Worm (Caenorhabditis elegans): ENCODE results near the gene F35E12.6.

Gene F35E12.6

DNA sequence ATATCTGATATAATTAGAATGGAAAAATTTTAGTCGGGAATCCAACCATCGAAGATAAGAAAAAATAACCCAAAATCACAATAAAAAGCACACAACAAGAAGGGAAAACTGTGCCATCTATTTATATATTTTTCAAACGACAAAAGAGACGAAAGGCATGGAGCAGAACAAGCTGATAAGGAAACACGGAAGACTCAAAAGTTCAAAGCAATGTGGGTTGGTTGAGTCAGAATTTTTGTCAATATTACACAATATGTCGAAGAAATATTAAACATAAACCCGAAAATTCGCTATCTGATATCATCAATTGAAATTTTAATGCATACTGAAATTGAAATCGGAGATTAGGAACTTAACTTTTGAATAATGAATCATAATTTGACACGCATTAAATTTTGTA is 8.9 kb upstream of the F35E12.6 start, which contains the start of gene F35E12.9:
TSS of gene F35E12.9 (minus strand) at position 227 of the 400 bp plus-strand sequence.
- no peak for TF ChIP-seq unc-62 (GFP tag; optimal IDR thresholded peaks at IDR 0.05)

DNA sequence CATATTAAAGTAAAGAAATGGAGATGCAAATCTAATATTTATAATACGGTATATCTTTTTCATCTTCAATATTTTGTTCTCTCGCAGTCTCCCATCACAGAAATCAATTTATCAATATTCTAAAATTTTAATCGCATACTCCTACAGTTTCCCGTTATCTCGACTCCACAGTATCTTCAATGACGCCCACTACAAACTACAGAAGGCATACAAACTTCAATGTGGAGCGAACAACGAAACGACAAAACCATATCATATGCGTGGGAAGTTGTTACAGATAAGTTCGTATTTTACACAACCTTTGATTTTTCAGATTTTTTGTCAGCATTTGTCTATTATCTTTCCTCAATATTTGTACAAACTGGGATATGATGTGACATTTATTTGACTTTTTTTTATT is 3.9 kb upstream of the F35E12.6 start:
- TF ChIP-seq unc-62 (GFP tag; optimal IDR thresholded peaks at IDR 0.05): no peak

- TF ChIP-seq unc-62 (GFP tag; optimal IDR thresholded peaks at IDR 0.05): no peak
Measured at ce11 chrV:13738374-13738773, 2.3 kb upstream of the F35E12.6 start, which contains the start of gene irg-5. Gene irg-5, minus strand, starts transcription at chrV:13738474.

DNA sequence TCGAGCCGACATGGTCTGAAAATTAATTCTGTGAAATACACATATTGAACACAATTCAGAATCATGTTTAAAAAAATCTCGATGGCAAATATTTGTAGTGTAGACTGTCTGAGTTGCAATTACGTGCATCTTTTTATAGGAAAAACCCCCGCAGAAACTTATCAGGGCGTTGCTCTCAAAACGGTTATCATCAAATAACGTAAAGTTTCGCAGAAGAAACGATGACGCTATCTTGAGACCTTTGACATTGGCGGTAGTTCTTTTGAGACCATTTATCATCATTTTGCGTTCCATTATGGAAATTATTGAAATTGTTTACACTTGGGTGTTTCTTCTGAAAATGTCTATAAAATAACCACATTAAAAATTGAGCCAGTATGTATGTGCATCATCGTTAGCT is 5.3 kb downstream of the F35E12.6 start, which contains the start of gene dct-17:
TSS of gene dct-17 (minus strand) at position 23 of the 400 bp plus-strand sequence.
- TF ChIP-seq unc-62 (GFP tag; optimal IDR thresholded peaks at IDR 0.05): no peak

DNA sequence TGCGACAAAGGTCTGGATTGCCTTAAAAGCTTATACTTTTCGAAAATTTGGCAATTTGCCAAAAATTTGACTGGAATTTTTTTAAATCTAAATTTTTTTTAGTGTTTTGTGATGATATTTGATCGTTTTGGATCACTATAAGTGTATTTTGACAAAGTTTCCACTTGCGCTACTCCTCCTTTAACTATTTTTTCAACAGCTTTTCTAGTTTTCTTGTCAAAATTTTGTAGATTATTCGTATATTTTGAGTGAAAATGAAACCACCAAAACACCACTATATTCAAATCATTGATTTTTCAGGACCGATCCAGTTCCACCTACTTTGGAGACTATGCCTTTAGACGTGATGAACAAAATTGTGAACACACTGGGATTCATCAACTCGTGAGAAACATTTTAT is 10.5 kb downstream of the F35E12.6 start, which contains the start of gene fbxa-181:
TSS of gene fbxa-181 (plus strand) at position 301 of the 400 bp plus-strand sequence.
- no peak for TF ChIP-seq unc-62 (GFP tag; optimal IDR thresholded peaks at IDR 0.05)

DNA sequence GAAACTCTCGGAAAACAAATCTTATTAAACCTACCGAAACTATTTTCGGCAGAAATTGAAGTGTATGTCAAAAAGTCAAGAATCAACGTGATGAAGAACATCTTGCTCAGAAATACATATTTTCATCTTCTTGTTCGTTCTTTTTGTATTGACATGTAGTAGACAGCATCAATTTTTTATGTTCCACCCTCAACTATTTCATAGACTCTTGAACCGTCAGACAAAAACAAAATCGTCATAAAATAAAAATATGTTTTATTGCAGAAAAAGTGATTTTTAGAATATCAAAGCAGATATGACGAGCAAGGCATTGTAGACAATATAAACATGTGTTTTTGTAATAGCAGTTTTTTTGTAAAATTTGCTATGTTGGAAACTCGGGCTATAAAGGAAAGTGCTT is 11.3 kb downstream of the F35E12.6 start, which contains the start of gene F35E12.2:
TSS of gene F35E12.2 (minus strand) at position 101 of the 400 bp plus-strand sequence.
- TF ChIP-seq unc-62 (GFP tag; optimal IDR thresholded peaks at IDR 0.05): no peak

DNA sequence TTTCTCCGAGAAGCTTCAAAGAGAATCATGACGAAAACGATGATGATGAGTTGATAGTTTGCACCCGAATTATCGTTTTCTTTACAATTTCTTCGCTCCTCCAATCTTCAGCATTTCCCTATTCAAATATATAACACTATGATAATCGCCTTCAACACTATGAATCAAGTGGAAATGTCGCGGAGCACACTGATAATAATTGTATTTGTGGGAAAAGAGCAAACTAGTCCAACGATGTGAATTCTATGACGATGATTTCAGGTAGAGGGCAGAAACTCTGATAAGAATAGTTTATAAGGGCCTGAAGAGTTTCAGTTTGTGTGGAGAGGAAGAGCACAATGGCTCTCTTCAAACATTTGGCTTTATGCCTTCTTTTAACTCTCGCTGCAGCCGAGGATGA is 19.5 kb downstream of the F35E12.6 start, which contains the start of gene T01D3.6:
TSS of gene T01D3.6 (plus strand) at position 294 of the 400 bp plus-strand sequence.
- TF ChIP-seq unc-62 (GFP tag; optimal IDR thresholded peaks at IDR 0.05): no peak

DNA sequence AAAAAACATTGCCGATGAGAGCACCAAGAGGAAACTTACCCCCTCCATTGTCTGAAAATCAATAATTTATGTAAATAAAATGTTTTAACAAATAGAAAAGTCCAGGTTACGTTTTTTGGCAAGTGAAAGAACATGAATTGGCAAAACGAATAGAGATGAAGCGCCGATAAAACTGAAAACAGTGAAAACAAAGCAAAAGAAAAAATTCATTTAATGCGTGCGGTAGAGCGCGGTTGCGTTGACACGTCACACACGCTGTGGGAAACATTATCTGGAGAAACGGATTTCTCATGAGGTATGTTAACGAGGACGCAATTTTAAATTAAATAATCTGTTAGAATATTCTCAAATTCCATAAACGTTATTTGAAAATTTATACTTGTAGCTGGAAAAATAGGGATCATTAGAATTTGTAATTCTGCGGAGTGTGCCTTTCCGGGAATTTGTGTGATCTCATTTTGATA is 20.8 kb downstream of the F35E12.6 start, which contains the start of gene zipt-9:
TSS of gene zipt-9 (minus strand) at position 51 of the 464 bp plus-strand sequence.
- TF ChIP-seq unc-62 (GFP tag; optimal IDR thresholded peaks at IDR 0.05): no peak

- TF ChIP-seq unc-62 (GFP tag; optimal IDR thresholded peaks at IDR 0.05): no peak
Measured at ce11 chrV:13711060-13711459, 25.0 kb downstream of the F35E12.6 start, which contains the start of gene srx-96. Gene srx-96, plus strand, starts transcription at chrV:13711360.

ce11 chrV:13707295-13707694 is 28.8 kb downstream of the F35E12.6 start, which contains the start of gene hlh-34:
Gene hlh-34, minus strand, starts transcription at chrV:13707395.
- no peak for TF ChIP-seq unc-62 (GFP tag; optimal IDR thresholded peaks at IDR 0.05)

DNA sequence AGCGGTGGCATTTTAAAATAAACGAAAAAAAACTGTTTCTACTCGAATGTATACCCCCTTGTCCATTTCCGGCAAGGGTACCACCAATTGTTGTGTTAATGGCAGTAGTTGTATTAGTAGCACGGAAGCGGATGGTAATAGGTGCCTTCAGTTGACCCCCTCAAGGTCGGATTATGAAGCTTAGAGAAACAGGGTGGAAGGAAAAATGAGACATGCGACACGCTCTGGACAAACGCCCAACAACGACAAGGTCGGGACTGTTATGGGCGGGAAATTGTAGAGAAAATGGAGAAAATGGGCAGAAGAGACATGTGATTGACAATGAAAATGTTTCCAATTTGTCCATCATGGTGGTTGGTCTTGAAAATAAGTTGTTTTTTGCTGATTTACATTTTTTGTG is 32.1 kb downstream of the F35E12.6 start, which contains the start of gene T01D3.3:
TSS of gene T01D3.3 (plus strand) at position 312 of the 400 bp plus-strand sequence.
- no peak for TF ChIP-seq unc-62 (GFP tag; optimal IDR thresholded peaks at IDR 0.05)

DNA sequence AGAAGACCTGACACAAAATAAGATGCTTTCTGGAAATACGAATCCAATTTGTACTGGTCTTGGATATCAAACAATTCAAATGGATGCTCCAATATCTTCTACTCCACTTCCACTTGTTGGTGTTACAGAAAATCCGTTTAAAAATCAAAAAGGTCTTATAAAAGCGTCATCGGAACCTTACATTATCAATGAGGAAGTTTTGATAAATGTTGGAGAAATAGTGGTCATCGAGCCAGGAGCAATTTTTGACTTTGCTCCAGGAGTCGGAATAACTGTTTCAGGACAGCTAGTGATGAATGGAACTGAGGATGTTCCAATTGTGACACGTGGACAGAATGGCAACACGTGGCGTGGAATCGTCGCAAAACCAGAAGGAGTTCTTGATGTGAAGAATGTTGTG is 41.9 kb downstream of the F35E12.6 start:
- no peak for TF ChIP-seq unc-62 (GFP tag; optimal IDR thresholded peaks at IDR 0.05)

ce11 chrV:13690276-13690675 is 45.8 kb downstream of the F35E12.6 start:
- no peak for TF ChIP-seq unc-62 (GFP tag; optimal IDR thresholded peaks at IDR 0.05)

DNA sequence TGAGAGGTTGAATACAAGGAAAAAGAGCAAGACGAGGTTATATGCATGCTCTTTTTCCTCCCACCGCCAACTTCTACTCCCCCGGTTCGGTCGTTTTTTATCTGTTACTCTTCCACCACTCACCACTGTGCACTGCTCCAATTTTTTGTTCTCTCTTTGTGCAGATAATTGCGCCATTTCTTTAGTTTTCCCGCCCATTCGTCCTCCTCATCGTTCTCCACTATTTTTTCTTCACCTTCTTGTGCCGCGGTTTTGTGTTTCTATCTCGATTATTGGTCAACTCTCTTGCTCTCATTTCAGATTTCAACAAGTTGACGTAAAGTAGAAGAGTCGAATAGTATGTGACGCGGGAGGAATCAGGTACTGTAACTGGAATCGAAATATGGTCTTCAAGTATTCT is 46.5 kb downstream of the F35E12.6 start, which contains the start of gene T01D3.1:
TSS of gene T01D3.1 (plus strand) at position 301 of the 400 bp plus-strand sequence.
- no peak for TF ChIP-seq unc-62 (GFP tag; optimal IDR thresholded peaks at IDR 0.05)

ce11 chrV:13687504-13687903 is 48.5 kb downstream of the F35E12.6 start:
- no peak for TF ChIP-seq unc-62 (GFP tag; optimal IDR thresholded peaks at IDR 0.05)

DNA sequence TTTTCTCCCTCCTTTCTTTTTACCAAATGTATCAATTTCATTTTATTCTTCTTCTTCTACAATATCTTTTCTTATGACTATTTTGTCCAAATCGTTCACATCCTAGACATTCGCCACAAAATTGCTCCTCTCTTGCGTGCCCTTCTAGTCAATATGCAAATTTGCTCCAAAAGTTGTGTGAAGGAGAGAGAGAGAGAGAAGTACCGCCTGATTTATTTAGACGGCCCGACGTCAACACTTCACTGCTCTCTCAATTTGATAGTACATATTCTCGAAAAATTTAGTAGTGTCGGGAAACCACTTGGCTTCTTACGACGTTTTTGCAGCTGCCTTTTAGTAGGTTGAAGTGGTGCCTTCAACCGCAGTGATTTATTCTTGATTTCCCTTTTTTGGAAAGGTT is 49.5 kb downstream of the F35E12.6 start:
- no peak for TF ChIP-seq unc-62 (GFP tag; optimal IDR thresholded peaks at IDR 0.05)

Measured in whole organism, dauer.